Worm (Caenorhabditis elegans): ENCODE data around the gene fars-3.

ce11 chrII:8484546-8484945 is 19.9 kb downstream of the fars-3 start:
- TF ChIP-seq cnd-1 (tag; optimal IDR thresholded peaks at IDR 0.05) (no peak), nhr-12 (tag; optimal IDR thresholded peaks at IDR 0.05) (no peak), elt-1 (tag; optimal IDR thresholded peaks at IDR 0.05; ENCODE audit: borderline replicate concordance, insufficient read depth) (no peak), tbx-8 (GFP tag; optimal IDR thresholded peaks at IDR 0.05) (no peak), nhr-28 (tag; optimal IDR thresholded peaks at IDR 0.05) (no peak), pha-4 (tag; optimal IDR thresholded peaks at IDR 0.05) (no peak)
